Worm (Caenorhabditis elegans) whole organism, L3 larva: Measurements from ENCODE around the gene Y53F4B.12.

Experiments
- ceh-16 ChIP-seq: sonication (generic microtip); optimal IDR thresholded peaks from 2 replicates; lab custom pipeline; 2017; ENCODE audit warnings: missing biosample characterization, missing genetic modification characterization
- sea-2 ChIP-seq: fragments of 150-350 bp; sonication (generic microtip); optimal IDR thresholded peaks from 4 replicates; lab custom pipeline; 2014; ENCODE audit warnings: missing biosample characterization, missing genetic modification reagents, missing genetic modification characterization

- no peak for TF ChIP-seq sea-2 (GFP tag; lab: Kevin White, UChicago)
- no peak for TF ChIP-seq ceh-16 (tag; lab: Kevin White, UChicago)
Measured at ce11 chrII:15008481-15009057, 10.5 kb upstream of the Y53F4B.12 start.
